Worm (Caenorhabditis elegans) whole organism, L4 larva: Measurements from ENCODE around the gene scav-1.

ENCODE experiments used
- D1046.2 ChIP-seq: fragments of 200-800 bp; sonication (Bioruptor generic); IDR thresholded peaks from 2 replicates; pipeline ENCODE4 v1.3.6; 2022; ENCODE audit warnings: missing genetic modification characterization, missing compliant biosample characterization
- F26F4.8 ChIP-seq: fragments of 200-800 bp; sonication (Bioruptor generic); conservative IDR thresholded peaks from 2 replicates; pipeline ENCODE4 v1.3.6; 2022; ENCODE audit warnings: missing genetic modification characterization, missing compliant biosample characterization
- F44E2.7 ChIP-seq: fragments of 200-800 bp; sonication (Bioruptor generic); IDR thresholded peaks from 2 replicates; pipeline ENCODE4 v2.1.2; 2022; ENCODE audit warnings: missing genetic modification characterization, missing compliant biosample characterization
- F49E8.2 ChIP-seq: sonication (generic microtip); optimal IDR thresholded peaks from 2 replicates; lab custom pipeline; 2016; ENCODE audit warnings: missing compliant biosample characterization, mild to moderate bottlenecking, missing genetic modification characterization, borderline replicate concordance
- T26A8.4 ChIP-seq: fragments of 200-800 bp; sonication (Bioruptor generic); IDR thresholded peaks from 2 replicates; pipeline ENCODE4 v1.3.6; 2022; ENCODE audit warnings: missing genetic modification characterization, missing compliant biosample characterization
- ZK337.2 ChIP-seq: fragments of 200-800 bp; sonication (Bioruptor generic); IDR thresholded peaks from 2 replicates; pipeline ENCODE4 v1.3.6; 2022; ENCODE audit warnings: missing genetic modification reagents, missing genetic modification characterization, missing compliant biosample characterization
- ZK546.5 ChIP-seq, 2 experiments: sonication (generic microtip); optimal IDR thresholded peaks; 2 replicates each; lab custom pipeline; 2017; ENCODE audit warnings: missing biosample characterization in 2 of 2, missing genetic modification characterization in 2 of 2
- aly-2 ChIP-seq: sonication (generic microtip); optimal IDR thresholded peaks from 2 replicates; lab custom pipeline; 2018; ENCODE audit warnings: missing biosample characterization, missing genetic modification characterization
- ama-1 ChIP-seq: fragments of 150-350 bp; optimal IDR thresholded peaks from 2 replicates; lab custom pipeline; 2014; ENCODE audit warnings: inconsistent platforms, mixed read lengths
- ceh-20 ChIP-seq: fragments of 200-800 bp; sonication (Bioruptor generic); IDR thresholded peaks from 2 replicates; pipeline ENCODE4 v1.3.6; 2022; ENCODE audit warnings: missing genetic modification reagents, missing genetic modification characterization, missing compliant biosample characterization
- ces-1 ChIP-seq: fragments of 150-350 bp; sonication (generic microtip); optimal IDR thresholded peaks from 4 replicates; lab custom pipeline; 2014; ENCODE audit warnings: missing biosample characterization, missing genetic modification reagents, missing genetic modification characterization
- cey-2 ChIP-seq: sonication (generic microtip); optimal IDR thresholded peaks from 3 replicates; lab custom pipeline; 2017; ENCODE audit warnings: missing genetic modification characterization, mild to moderate bottlenecking, missing compliant biosample characterization, antibody characterized with exemption, borderline replicate concordance; ENCODE audit not compliant: insufficient read depth
- dmd-9 ChIP-seq: fragments of 200-800 bp; sonication (Bioruptor generic); IDR thresholded peaks from 2 replicates; pipeline ENCODE4 v1.3.6; 2022; ENCODE audit warnings: missing genetic modification reagents, missing genetic modification characterization, missing compliant biosample characterization
- dpl-1 ChIP-seq: fragments of 150-350 bp; optimal IDR thresholded peaks from 2 replicates; lab custom pipeline; 2014; ENCODE audit warnings: missing biosample characterization, missing genetic modification reagents, missing genetic modification characterization
- fkh-10 ChIP-seq: fragments of 150-350 bp; optimal IDR thresholded peaks from 2 replicates; lab custom pipeline; 2014; ENCODE audit warnings: missing biosample characterization, missing genetic modification reagents, missing genetic modification characterization
- fos-1 ChIP-seq: fragments of 150-350 bp; optimal IDR thresholded peaks from 2 replicates; lab custom pipeline; 2014; ENCODE audit warnings: missing biosample characterization, missing genetic modification characterization
- hlh-11 ChIP-seq: fragments of 200-800 bp; sonication (Bioruptor generic); optimal IDR thresholded peaks from 2 replicates; lab custom pipeline; 2018; ENCODE audit warnings: mild to moderate bottlenecking, missing genetic modification characterization, missing compliant biosample characterization
- lim-7 ChIP-seq: fragments of 200-800 bp; sonication (Bioruptor generic); IDR thresholded peaks from 2 replicates; pipeline ENCODE4 v1.3.6; 2022; ENCODE audit warnings: missing genetic modification characterization, missing compliant biosample characterization
- lin-1 ChIP-seq: fragments of 200-800 bp; sonication (Bioruptor generic); IDR thresholded peaks from 2 replicates; pipeline ENCODE4 v1.3.6; 2022; ENCODE audit warnings: missing genetic modification reagents, missing genetic modification characterization, missing compliant biosample characterization
- lin-29 ChIP-seq: fragments of 200-800 bp; sonication (Bioruptor generic); IDR thresholded peaks from 2 replicates; pipeline ENCODE4 v1.3.6; 2022; ENCODE audit warnings: missing genetic modification reagents, missing genetic modification characterization, missing compliant biosample characterization
- lin-39 ChIP-seq: fragments of 150-350 bp; optimal IDR thresholded peaks from 2 replicates; lab custom pipeline; 2014; ENCODE audit warnings: missing biosample characterization, missing genetic modification reagents, missing genetic modification characterization
- madf-5 ChIP-seq, 2 experiments: fragments of 200-800 bp; sonication (Bioruptor generic); IDR thresholded peaks; 2 replicates each; pipeline ENCODE4 v1.3.6; 2022; ENCODE audit warnings: missing compliant biosample characterization in 2 of 2, missing genetic modification characterization in 2 of 2
- nhr-11 ChIP-seq: fragments of 150-350 bp; optimal IDR thresholded peaks from 2 replicates; lab custom pipeline; 2014; ENCODE audit warnings: missing biosample characterization, missing genetic modification characterization
- nhr-111 ChIP-seq: fragments of 200-800 bp; sonication (Bioruptor generic); optimal IDR thresholded peaks from 2 replicates; lab custom pipeline; 2018; ENCODE audit warnings: mild to moderate bottlenecking, missing genetic modification characterization, missing compliant biosample characterization
- nhr-237 ChIP-seq: sonication (generic microtip); optimal IDR thresholded peaks from 2 replicates; lab custom pipeline; 2017; ENCODE audit warnings: missing biosample characterization, missing genetic modification characterization
- nhr-28 ChIP-seq: fragments of 150-350 bp; optimal IDR thresholded peaks from 2 replicates; lab custom pipeline; 2014; ENCODE audit warnings: missing biosample characterization, missing genetic modification characterization
- nhr-42 ChIP-seq: fragments of 200-800 bp; sonication (Bioruptor generic); IDR thresholded peaks from 2 replicates; pipeline ENCODE4 v1.3.6; 2022; ENCODE audit warnings: missing genetic modification characterization, missing compliant biosample characterization
- nhr-77 ChIP-seq: fragments of 150-350 bp; optimal IDR thresholded peaks from 2 replicates; lab custom pipeline; 2014; ENCODE audit warnings: missing biosample characterization, missing genetic modification characterization
- pha-4 ChIP-seq, 2 experiments: fragments of 150-350 bp in 1 of 2; fragments of 200-800 bp in 1 of 2; sonication (Bioruptor generic) in 1 of 2; IDR thresholded peaks in 1 of 2; optimal IDR thresholded peaks in 1 of 2; 2 replicates each; pipeline versions ENCODE4 v1.3.6 to Lab custom; 2014 to 2022; ENCODE audit warnings: missing genetic modification characterization in 2 of 2, missing genetic modification reagents in 2 of 2, missing biosample characterization in 1 of 2, missing compliant biosample characterization in 1 of 2
- php-3 ChIP-seq: fragments of 200-800 bp; sonication (Bioruptor generic); IDR thresholded peaks from 2 replicates; pipeline ENCODE4 v1.3.6; 2022; ENCODE audit warnings: missing genetic modification reagents, missing genetic modification characterization, missing compliant biosample characterization
- pqm-1 ChIP-seq: sonication (generic microtip); optimal IDR thresholded peaks from 2 replicates; lab custom pipeline; 2017; ENCODE audit warnings: missing biosample characterization, missing genetic modification characterization
- snpc-4 ChIP-seq: fragments of 150-350 bp; optimal IDR thresholded peaks from 2 replicates; lab custom pipeline; 2014; ENCODE audit warnings: missing biosample characterization, missing genetic modification characterization
- spr-1 ChIP-seq: sonication (generic microtip); optimal IDR thresholded peaks from 2 replicates; lab custom pipeline; 2016; ENCODE audit warnings: mild to moderate bottlenecking, missing genetic modification characterization, missing compliant biosample characterization
- tra-1 ChIP-seq: fragments of 200-800 bp; sonication (Bioruptor generic); IDR thresholded peaks from 2 replicates; pipeline ENCODE4 v1.3.6; 2022; ENCODE audit warnings: missing genetic modification reagents, missing genetic modification characterization, missing compliant biosample characterization
- unc-130 ChIP-seq: sonication (generic microtip); optimal IDR thresholded peaks from 2 replicates; lab custom pipeline; 2016; ENCODE audit warnings: missing genetic modification reagents, missing genetic modification characterization, missing compliant biosample characterization
- unc-39 ChIP-seq: sonication (generic microtip); optimal IDR thresholded peaks from 2 replicates; lab custom pipeline; 2017; ENCODE audit warnings: missing biosample characterization, missing genetic modification characterization
- unc-62 ChIP-seq, 3 experiments: fragments of 150-350 bp in 1 of 3; sonication (generic microtip); optimal IDR thresholded peaks in 2 of 3; peaks in 1 of 3; 1 replicate in 1 of 3; 2 replicates in 2 of 3; lab custom pipeline; 2014 to 2017; ENCODE audit warnings: missing biosample characterization in 3 of 3, missing genetic modification characterization in 3 of 3, missing genetic modification reagents in 3 of 3, missing genotype in 1 of 3
- vab-7 ChIP-seq: fragments of 200-800 bp; sonication (Bioruptor generic); IDR thresholded peaks from 2 replicates; pipeline ENCODE4 v1.3.6; 2022; ENCODE audit warnings: missing genetic modification reagents, missing genetic modification characterization, missing compliant biosample characterization
- zag-1 ChIP-seq: fragments of 150-350 bp; optimal IDR thresholded peaks from 2 replicates; lab custom pipeline; 2014; ENCODE audit warnings: missing biosample characterization, missing genetic modification characterization
- zfp-2 ChIP-seq: sonication (generic microtip); optimal IDR thresholded peaks from 2 replicates; lab custom pipeline; 2016; ENCODE audit warnings: mild to moderate bottlenecking, missing genetic modification characterization, missing compliant biosample characterization
- zip-11 ChIP-seq: fragments of 200-800 bp; sonication (Bioruptor generic); IDR thresholded peaks from 2 replicates; pipeline ENCODE4 v1.3.6; 2022; ENCODE audit warnings: missing genetic modification characterization, missing compliant biosample characterization

Gene scav-1

ce11 chrX:5400524-5400923 lies at the start of gene scav-1 (continued):
- no peak for TF ChIP-seq F26F4.8 (GFP tag; lab: Robert Waterston, UW)
- TF ChIP-seq nhr-28, result peak; percentile 89
- 0 out of 2 replicates have a peak, but pooled peaks have one; percentile 41 for TF ChIP-seq php-3 (GFP tag; lab: Robert Waterston, UW)
- no peak for TF ChIP-seq nhr-42 (GFP tag; lab: Robert Waterston, UW)
- TF ChIP-seq cey-2, result no peak
- no peak for TF ChIP-seq tra-1
- no peak for TF ChIP-seq lin-39
- no peak for TF ChIP-seq nhr-11 (tag; lab: Kevin White, UChicago)
- no peak for TF ChIP-seq lin-1
- no peak for TF ChIP-seq dpl-1 (GFP tag; lab: Kevin White, UChicago)
- TF ChIP-seq T26A8.4 (GFP tag; lab: Robert Waterston, UW), result no peak
- no peak for TF ChIP-seq snpc-4 (tag; lab: Kevin White, UChicago)
- no peak for TF ChIP-seq D1046.2 (GFP tag; lab: Robert Waterston, UW)
- no peak for TF ChIP-seq unc-39 (tag; lab: Kevin White, UChicago)
- no peak for TF ChIP-seq aly-2
- no peak for TF ChIP-seq vab-7 (GFP tag; lab: Robert Waterston, UW)
- TF ChIP-seq nhr-111, result no peak
- no peak for TF ChIP-seq zip-11 (GFP tag; lab: Robert Waterston, UW)
- no peak for TF ChIP-seq pha-4 (GFP tag; IDR thresholded peaks at IDR 0.05; lab: Robert Waterston, UW)
- no peak for TF ChIP-seq pha-4 (tag; optimal IDR thresholded peaks at IDR 0.05; lab: Kevin White, UChicago)
- TF ChIP-seq lin-29 (GFP tag; lab: Robert Waterston, UW), result no peak
- no peak for TF ChIP-seq unc-130 (GFP tag; lab: Kevin White, UChicago)

ce11 chrX:5447941-5448340 lies 47.6 kb upstream of the scav-1 start, which contains the start of gene C25F6.8:
TSS of gene C25F6.8 (plus strand) at chrX:5448241.
- TF ChIP-seq nhr-237 (tag; lab: Kevin White, UChicago) (no peak), dmd-9 (GFP tag; lab: Robert Waterston, UW) (no peak), fkh-10 (no peak), nhr-77 (tag; lab: Kevin White, UChicago) (no peak), dpl-1 (GFP tag; lab: Kevin White, UChicago) (no peak), fos-1 (no peak), lin-1 (no peak), F49E8.2 (no peak), ZK337.2 (GFP tag; lab: Robert Waterston, UW) (no peak), lim-7 (GFP tag; lab: Robert Waterston, UW) (no peak), ceh-20 (no peak)

- TF ChIP-seq zag-1 (tag; lab: Kevin White, UChicago) (no peak), ces-1 (no peak), lim-7 (GFP tag; lab: Robert Waterston, UW) (no peak), unc-62 (GFP tag; optimal IDR thresholded peaks at IDR 0.05 in 1 of 2; lab: Kevin White, UChicago) (peak in 1 of 2 experiments; percentile 96), unc-62 (tag; optimal IDR thresholded peaks at IDR 0.05; lab: Kevin White, UChicago) (no peak)
- TF ChIP-seq, all 104 proteins: peak for 1
Observed at ce11 chrX:5447381-5447780, 47.0 kb upstream of the scav-1 start.

- TF ChIP-seq ZK546.5 (tag; optimal IDR thresholded peaks at IDR 0.05; lab: Kevin White, UChicago), result no peak
- no peak for TF ChIP-seq lin-1
- no peak for TF ChIP-seq ama-1 (lab: Kevin White, UChicago)
- no peak for TF ChIP-seq spr-1
- TF ChIP-seq unc-130 (GFP tag; lab: Kevin White, UChicago), result no peak
- TF ChIP-seq madf-5 (GFP tag; IDR thresholded peaks at IDR 0.05; lab: Robert Waterston, UW), result no peak
- TF ChIP-seq F44E2.7 (GFP tag; lab: Robert Waterston, UW), result no peak
- TF ChIP-seq lim-7 (GFP tag; lab: Robert Waterston, UW), result no peak
- TF ChIP-seq nhr-42 (GFP tag; lab: Robert Waterston, UW), result no peak
- TF ChIP-seq pqm-1 (tag; lab: Kevin White, UChicago), result no peak
- TF ChIP-seq nhr-111, result no peak
- no peak for TF ChIP-seq hlh-11 (tag; lab: Kevin White, UChicago)
- TF ChIP-seq F26F4.8 (GFP tag; lab: Robert Waterston, UW), result no peak
- TF ChIP-seq zfp-2 (tag; lab: Kevin White, UChicago), result no peak
Observed at ce11 chrX:5444863-5445262, 44.5 kb upstream of the scav-1 start, which contains the start of gene itm-2. TSS of gene itm-2 (plus strand) at chrX:5445163.
